Worm (Caenorhabditis elegans): Measurements from ENCODE around the gene arrd-18.

Gene arrd-18

DNA sequence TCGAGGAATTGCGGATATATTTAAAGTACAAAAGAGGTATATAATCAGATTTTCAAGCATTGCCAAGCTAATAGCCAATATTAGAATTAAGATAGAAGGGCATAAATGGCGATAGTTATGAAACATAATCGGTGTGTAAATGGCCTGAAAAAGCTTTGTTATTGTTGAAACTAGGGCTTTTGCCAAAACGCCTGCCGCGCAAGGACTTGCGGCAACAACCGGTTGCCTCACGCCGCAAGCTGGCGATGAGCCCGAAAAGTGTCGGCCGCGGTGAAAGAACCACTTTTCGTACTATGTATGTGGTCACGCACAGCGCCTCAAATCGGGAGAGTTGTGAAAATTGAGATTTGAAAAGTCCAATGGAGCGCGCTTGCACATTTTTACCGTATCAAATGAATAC is 12.5 kb downstream of the arrd-18 start:
- TF ChIP-seq nhr-237 (tag; optimal IDR thresholded peaks at IDR 0.05) = no peak

DNA sequence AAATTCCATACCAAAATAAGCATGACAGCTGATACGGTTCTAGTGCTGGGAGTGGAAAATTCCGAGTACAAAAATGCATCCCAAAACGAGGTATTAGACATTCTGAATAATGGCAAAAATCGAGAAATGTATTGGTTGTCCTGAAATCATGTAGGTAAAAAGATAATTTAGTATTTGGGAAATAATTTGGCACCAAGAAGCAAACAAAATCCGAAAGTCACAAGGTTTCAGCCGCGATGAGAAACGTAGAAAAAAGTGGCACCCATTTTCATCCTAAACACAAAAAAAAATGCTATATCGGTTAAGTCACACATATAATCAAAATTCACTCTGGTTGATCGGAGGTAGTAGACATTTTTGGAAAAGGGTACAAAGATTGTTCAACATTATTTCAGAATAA is 14.2 kb downstream of the arrd-18 start, which contains the start of gene srx-122:
srx-122 (minus strand) TSS at position 101 of the 400 bp plus-strand sequence.
- no peak for TF ChIP-seq mep-1 (tag; optimal IDR thresholded peaks at IDR 0.05)
- no peak for TF ChIP-seq mab-5 (tag; optimal IDR thresholded peaks at IDR 0.05)
- no peak for TF ChIP-seq zip-8 (tag; optimal IDR thresholded peaks at IDR 0.05)
- no peak for TF ChIP-seq unc-39 (tag; optimal IDR thresholded peaks at IDR 0.05)
- TF ChIP-seq nhr-2 (tag; optimal IDR thresholded peaks at IDR 0.05) = no peak
- no peak for TF ChIP-seq ham-2 (GFP tag; optimal IDR thresholded peaks at IDR 0.05)
- no peak for TF ChIP-seq drap-1 (GFP tag; optimal IDR thresholded peaks at IDR 0.05)
- TF ChIP-seq elt-1 (tag; optimal IDR thresholded peaks at IDR 0.05; ENCODE audit: borderline replicate concordance, insufficient read depth) = no peak
- no peak for TF ChIP-seq snpc-4 (tag; optimal IDR thresholded peaks at IDR 0.05)
- TF ChIP-seq mls-2 (tag; optimal IDR thresholded peaks at IDR 0.05) = no peak
- TF ChIP-seq elt-3 (tag; optimal IDR thresholded peaks at IDR 0.05) = no peak
- no peak for TF ChIP-seq ztf-11 (tag; optimal IDR thresholded peaks at IDR 0.05)
- no peak for TF ChIP-seq sem-2 (GFP tag; optimal IDR thresholded peaks at IDR 0.05)
- TF ChIP-seq ceh-83 (GFP tag; optimal IDR thresholded peaks at IDR 0.05) = no peak

ce11 chrV:3295368-3295767 is 16.5 kb downstream of the arrd-18 start:
- TF ChIP-seq nhr-28 (tag; optimal IDR thresholded peaks at IDR 0.05) (no peak), mab-5 (tag; optimal IDR thresholded peaks at IDR 0.05) (no peak), elt-1 (tag; optimal IDR thresholded peaks at IDR 0.05; ENCODE audit: borderline replicate concordance, insufficient read depth) (no peak), unc-39 (tag; optimal IDR thresholded peaks at IDR 0.05) (no peak)

ce11 chrV:3289267-3289666 is 22.6 kb downstream of the arrd-18 start, which contains the start of gene F35F10.6:
Gene F35F10.6, minus strand, starts transcription at chrV:3289367.
- no peak for TF ChIP-seq ztf-11 (tag; optimal IDR thresholded peaks at IDR 0.05)
- TF ChIP-seq tbx-8 (GFP tag; optimal IDR thresholded peaks at IDR 0.05) = no peak
- TF ChIP-seq lsy-2 (tag; optimal IDR thresholded peaks at IDR 0.05) = no peak
- TF ChIP-seq elt-1 (tag; optimal IDR thresholded peaks at IDR 0.05; ENCODE audit: borderline replicate concordance, insufficient read depth) = no peak
- no peak for TF ChIP-seq mab-5 (tag; optimal IDR thresholded peaks at IDR 0.05)
- no peak for TF ChIP-seq sptf-1 (tag; optimal IDR thresholded peaks at IDR 0.05)
- no peak for TF ChIP-seq nhr-237 (tag; optimal IDR thresholded peaks at IDR 0.05)
- no peak for TF ChIP-seq unc-62 (GFP tag; optimal IDR thresholded peaks at IDR 0.05)
- no peak for TF ChIP-seq cnd-1 (tag; optimal IDR thresholded peaks at IDR 0.05)
- no peak for TF ChIP-seq nhr-76 (tag; optimal IDR thresholded peaks at IDR 0.05)
- no peak for TF ChIP-seq drap-1 (GFP tag; optimal IDR thresholded peaks at IDR 0.05)
- TF ChIP-seq lin-32 (GFP tag; optimal IDR thresholded peaks at IDR 0.05) = no peak
- no peak for TF ChIP-seq snpc-4 (tag; optimal IDR thresholded peaks at IDR 0.05)
- TF ChIP-seq zip-8 (tag; optimal IDR thresholded peaks at IDR 0.05) = no peak
- no peak for TF ChIP-seq sem-2 (GFP tag; optimal IDR thresholded peaks at IDR 0.05)
- no peak for TF ChIP-seq nhr-28 (tag; optimal IDR thresholded peaks at IDR 0.05)
- TF ChIP-seq flh-1 (GFP tag; optimal IDR thresholded peaks at IDR 0.05) = no peak

DNA sequence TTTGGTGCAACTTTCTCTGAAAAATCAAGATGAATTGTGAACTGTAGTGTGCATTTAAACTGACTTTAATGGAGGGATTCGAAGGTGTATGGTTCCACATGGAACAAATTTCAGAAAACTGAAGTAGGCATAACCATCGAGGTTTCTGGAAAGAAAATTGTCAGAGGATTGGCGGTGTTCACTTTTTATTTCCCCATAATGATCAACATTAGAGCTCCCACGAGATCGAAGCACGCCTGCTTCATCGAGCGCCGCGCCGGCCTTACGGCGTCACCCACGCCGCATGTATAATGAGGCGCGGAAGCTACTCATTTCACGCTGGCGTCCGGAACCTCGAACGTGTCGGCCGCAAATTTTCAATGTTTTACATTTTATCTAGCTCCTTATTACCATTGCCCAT is 23.8 kb downstream of the arrd-18 start:
- TF ChIP-seq elt-3 (tag; optimal IDR thresholded peaks at IDR 0.05) = no peak
- TF ChIP-seq unc-62 (GFP tag; optimal IDR thresholded peaks at IDR 0.05) = no peak
- TF ChIP-seq cnd-1 (tag; optimal IDR thresholded peaks at IDR 0.05) = no peak
- no peak for TF ChIP-seq nhr-237 (tag; optimal IDR thresholded peaks at IDR 0.05)
- TF ChIP-seq ceh-83 (GFP tag; optimal IDR thresholded peaks at IDR 0.05) = no peak
- TF ChIP-seq unc-120 (tag; optimal IDR thresholded peaks at IDR 0.05; ENCODE audit: poor library complexity, severe bottlenecking) = no peak
- TF ChIP-seq ces-1 (GFP tag; optimal IDR thresholded peaks at IDR 0.05) = no peak
- no peak for TF ChIP-seq zip-8 (tag; optimal IDR thresholded peaks at IDR 0.05)
- no peak for TF ChIP-seq hlh-1 (tag; optimal IDR thresholded peaks at IDR 0.05)

DNA sequence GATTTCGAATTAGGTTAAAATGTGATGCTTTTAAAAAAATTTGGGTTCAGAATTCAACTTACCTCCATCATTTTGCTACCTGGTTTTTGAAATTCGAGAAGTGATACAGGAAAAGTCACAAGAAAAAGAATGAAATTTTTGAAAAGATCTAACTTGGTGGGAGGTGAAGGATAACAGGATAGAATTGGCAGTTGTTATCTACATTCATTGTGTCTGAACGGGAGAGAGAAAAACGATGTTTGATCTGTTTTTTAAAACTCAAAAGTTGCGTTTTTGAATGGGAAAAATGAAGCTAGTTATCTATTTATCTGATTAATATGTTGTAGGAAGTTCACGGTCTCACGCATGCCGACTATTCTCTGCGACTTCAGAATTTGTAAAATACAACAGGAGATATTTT is 24.6 kb downstream of the arrd-18 start, which contains the start of gene F35F10.7:
F35F10.7 (minus strand) TSS at position 101 of the 400 bp plus-strand sequence.
- no peak for TF ChIP-seq ham-2 (GFP tag; optimal IDR thresholded peaks at IDR 0.05)
- no peak for TF ChIP-seq ces-1 (GFP tag; optimal IDR thresholded peaks at IDR 0.05)
- TF ChIP-seq sem-2 (GFP tag; optimal IDR thresholded peaks at IDR 0.05) = no peak
- TF ChIP-seq nhr-28 (tag; optimal IDR thresholded peaks at IDR 0.05) = no peak

ce11 chrV:3284629-3285028 is 27.3 kb downstream of the arrd-18 start, which contains the start of gene F35F10.5:
Gene F35F10.5, plus strand, starts transcription at chrV:3284929.
- TF ChIP-seq nhr-2 (tag; optimal IDR thresholded peaks at IDR 0.05) (no peak), elt-3 (tag; optimal IDR thresholded peaks at IDR 0.05) (no peak), hlh-1 (tag; optimal IDR thresholded peaks at IDR 0.05) (no peak), elt-1 (tag; optimal IDR thresholded peaks at IDR 0.05; ENCODE audit: borderline replicate concordance, insufficient read depth) (no peak), bed-3 (GFP tag; optimal IDR thresholded peaks at IDR 0.05) (no peak), zip-8 (tag; optimal IDR thresholded peaks at IDR 0.05) (no peak), nhr-28 (tag; optimal IDR thresholded peaks at IDR 0.05) (no peak), mab-5 (tag; optimal IDR thresholded peaks at IDR 0.05) (no peak), unc-120 (tag; optimal IDR thresholded peaks at IDR 0.05; ENCODE audit: poor library complexity, severe bottlenecking) (no peak), lin-13 (tag; optimal IDR thresholded peaks at IDR 0.05) (no peak), ceh-83 (GFP tag; optimal IDR thresholded peaks at IDR 0.05) (no peak), M03D4.4 (tag; optimal IDR thresholded peaks at IDR 0.05) (no peak), nhr-12 (tag; optimal IDR thresholded peaks at IDR 0.05) (no peak), tbx-8 (GFP tag; optimal IDR thresholded peaks at IDR 0.05) (no peak), flh-1 (GFP tag; optimal IDR thresholded peaks at IDR 0.05) (no peak)
